Comparison of ENCODE assay signal across 1 fruit fly cellular context in genomic region chr3L:19289411-19289810, dm6.
TF ChIP-seq lines count a peak whose summit lies in the region.

No protein-coding gene starts in this region.

TF ChIP-seq in whole organism, embryonic, 481 proteins besides CTCF, POLR2A, EP300 and RAD21 (continued from another document):
- TF ChIP-seq ind (GFP tag; optimal IDR thresholded peaks at IDR 0.05; lab: Kevin White, UChicago) (no peak), CG10959 (GFP tag; IDR thresholded peaks at IDR 0.05; lab: Robert Waterston, UW) (no peak), trem (tag; optimal IDR thresholded peaks at IDR 0.05; lab: Kevin White, UChicago) (no peak), CkIIα-i1 (GFP tag; IDR thresholded peaks at IDR 0.05; lab: Robert Waterston, UW) (no peak), wdn (GFP tag; IDR thresholded peaks at IDR 0.05; lab: Robert Waterston, UW) (no peak), CG18599 (GFP tag; optimal IDR thresholded peaks at IDR 0.05; lab: Kevin White, UChicago) (peak; percentile 15), CG34224 (GFP tag; IDR thresholded peaks at IDR 0.05; lab: Robert Waterston, UW; ENCODE audit: partially characterized antibody) (no peak), CG15479 (GFP tag; optimal IDR thresholded peaks at IDR 0.05; lab: Kevin White, UChicago) (peak; percentile 21), Nf-YA (GFP tag; IDR thresholded peaks at IDR 0.05; lab: Robert Waterston, UW) (no peak), Ets97D (GFP tag; optimal IDR thresholded peaks at IDR 0.05; lab: Kevin White, UChicago) (no peak), h (optimal IDR thresholded peaks at IDR 0.05; lab: Kevin White, UChicago) (no peak), ken (GFP tag; IDR thresholded peaks at IDR 0.05; lab: Robert Waterston, UW) (no peak), CG8089 (GFP tag; optimal IDR thresholded peaks at IDR 0.05; lab: Kevin White, UChicago) (no peak), bigmax (GFP tag; optimal IDR thresholded peaks at IDR 0.05; lab: Kevin White, UChicago) (no peak), CG7745 (tag; optimal IDR thresholded peaks at IDR 0.05; lab: Kevin White, UChicago) (peak; percentile 4), Gug (GFP tag; IDR thresholded peaks at IDR 0.05; lab: Robert Waterston, UW) (no peak), HLHmδ (GFP tag; optimal IDR thresholded peaks at IDR 0.05; lab: Kevin White, UChicago) (no peak), sob (GFP tag; IDR thresholded peaks at IDR 0.05; lab: Robert Waterston, UW) (no peak), crol (GFP tag; IDR thresholded peaks at IDR 0.05; lab: Robert Waterston, UW) (no peak), run (tag; optimal IDR thresholded peaks at IDR 0.05; lab: Kevin White, UChicago) (peak; percentile 68), CG5180 (GFP tag; optimal IDR thresholded peaks at IDR 0.05; lab: Kevin White, UChicago) (no peak), CG7987 (GFP tag; optimal IDR thresholded peaks at IDR 0.05; lab: Kevin White, UChicago) (no peak), pho (GFP tag; optimal IDR thresholded peaks at IDR 0.05; lab: Kevin White, UChicago) (no peak), Dip3 (GFP tag; optimal IDR thresholded peaks at IDR 0.05; lab: Kevin White, UChicago) (no peak), zen (tag; optimal IDR thresholded peaks at IDR 0.05; lab: Kevin White, UChicago) (no peak), unpg (GFP tag; optimal IDR thresholded peaks at IDR 0.05; lab: Kevin White, UChicago) (no peak), abd-A (tag; optimal IDR thresholded peaks at IDR 0.05; lab: Kevin White, UChicago) (no peak), CG6654 (GFP tag; optimal IDR thresholded peaks at IDR 0.05; lab: Kevin White, UChicago) (no peak), CG30403 (GFP tag; optimal IDR thresholded peaks at IDR 0.05; lab: Kevin White, UChicago) (no peak), CG12155 (GFP tag; optimal IDR thresholded peaks at IDR 0.05; lab: Kevin White, UChicago) (no peak), insv (GFP tag; optimal IDR thresholded peaks at IDR 0.05; lab: Kevin White, UChicago) (no peak), NC2β (GFP tag; optimal IDR thresholded peaks at IDR 0.05; lab: Kevin White, UChicago) (no peak), gro (GFP tag; optimal IDR thresholded peaks at IDR 0.05; lab: Kevin White, UChicago) (peak; percentile 36), CG9932 (GFP tag; IDR thresholded peaks at IDR 0.05; lab: Robert Waterston, UW) (no peak), CG7963 (GFP tag; IDR thresholded peaks at IDR 0.05; lab: Robert Waterston, UW; ENCODE audit: partially characterized antibody) (no peak), Ada2b (GFP tag; IDR thresholded peaks at IDR 0.05; lab: Robert Waterston, UW) (no peak), Dll (GFP tag; IDR thresholded peaks at IDR 0.05; lab: Robert Waterston, UW; ENCODE audit: partially characterized antibody) (no peak), CG13894 (tag; optimal IDR thresholded peaks at IDR 0.05; lab: Kevin White, UChicago) (no peak), ci (GFP tag; IDR thresholded peaks at IDR 0.05; lab: Robert Waterston, UW) (no peak), CG10543 (GFP tag; optimal IDR thresholded peaks at IDR 0.05; lab: Kevin White, UChicago) (peak; percentile 8), zfh1 (GFP tag; IDR thresholded peaks at IDR 0.05; lab: Robert Waterston, UW) (no peak), D19B (GFP tag; optimal IDR thresholded peaks at IDR 0.05; lab: Kevin White, UChicago) (no peak), CG34376 (GFP tag; optimal IDR thresholded peaks at IDR 0.05; lab: Kevin White, UChicago) (peak; percentile 26), CG17612 (GFP tag; IDR thresholded peaks at IDR 0.05; lab: Robert Waterston, UW) (no peak), CG42726 (GFP tag; IDR thresholded peaks at IDR 0.05; lab: Robert Waterston, UW; ENCODE audit: partially characterized antibody) (no peak), HHEX (GFP tag; optimal IDR thresholded peaks at IDR 0.05; lab: Kevin White, UChicago) (no peak), CG1529 (GFP tag; optimal IDR thresholded peaks at IDR 0.05; lab: Kevin White, UChicago) (no peak), CG10147 (GFP tag; optimal IDR thresholded peaks at IDR 0.05; lab: Kevin White, UChicago) (no peak), sr (GFP tag; IDR thresholded peaks at IDR 0.05; lab: Robert Waterston, UW) (no peak), Aef1 (GFP tag; IDR thresholded peaks at IDR 0.05; lab: Robert Waterston, UW) (no peak), sna (GFP tag; IDR thresholded peaks at IDR 0.05; lab: Robert Waterston, UW; ENCODE audit: partially characterized antibody) (no peak), exex (tag; optimal IDR thresholded peaks at IDR 0.05; lab: Kevin White, UChicago) (peak; percentile 99), CG12391 (tag; optimal IDR thresholded peaks at IDR 0.05; lab: Kevin White, UChicago) (no peak), Dp (GFP tag; optimal IDR thresholded peaks at IDR 0.05; lab: Kevin White, UChicago) (no peak), row (GFP tag; IDR thresholded peaks at IDR 0.05; lab: Robert Waterston, UW) (no peak), CG2678 (tag; optimal IDR thresholded peaks at IDR 0.05; lab: Kevin White, UChicago) (no peak)
TF ChIP-seq in whole organism, embryonic: peak in this region for 15.
